Worm (Caenorhabditis elegans) whole organism, L3 larva: Measurements from ENCODE around the gene moa-2.

Source experiments
- daf-12 ChIP-seq: fragments of 150-350 bp; optimal IDR thresholded peaks from 2 replicates; lab custom pipeline; 2014; ENCODE audit warnings: missing biosample characterization, missing genetic modification reagents, missing genetic modification characterization
- elt-1 ChIP-seq: fragments of 150-350 bp; optimal IDR thresholded peaks from 2 replicates; lab custom pipeline; 2014; ENCODE audit warnings: missing biosample characterization, missing genetic modification characterization
- nhr-11 ChIP-seq: fragments of 150-350 bp; optimal IDR thresholded peaks from 2 replicates; lab custom pipeline; 2014; ENCODE audit warnings: missing biosample characterization, missing genetic modification characterization
- nhr-28 ChIP-seq: fragments of 150-350 bp; optimal IDR thresholded peaks from 2 replicates; lab custom pipeline; 2014; ENCODE audit warnings: missing biosample characterization, missing genetic modification characterization
- nhr-43 ChIP-seq: sonication (generic microtip); optimal IDR thresholded peaks from 2 replicates; lab custom pipeline; 2016; ENCODE audit warnings: mild to moderate bottlenecking, missing genetic modification characterization, missing compliant biosample characterization; ENCODE audit not compliant: poor library complexity, severe bottlenecking
- nhr-76 ChIP-seq: fragments of 150-350 bp; sonication (generic microtip); optimal IDR thresholded peaks from 5 replicates; lab custom pipeline; 2014; ENCODE audit warnings: missing biosample characterization, missing genetic modification characterization
- snpc-4 ChIP-seq: fragments of 150-350 bp; optimal IDR thresholded peaks from 2 replicates; lab custom pipeline; 2014; ENCODE audit warnings: missing biosample characterization, missing genetic modification characterization
- zag-1 ChIP-seq: fragments of 150-350 bp; optimal IDR thresholded peaks from 2 replicates; lab custom pipeline; 2014; ENCODE audit warnings: missing biosample characterization, missing genetic modification characterization

- no peak for TF ChIP-seq snpc-4 (tag; lab: Kevin White, UChicago)
- TF ChIP-seq nhr-76 (tag; lab: Kevin White, UChicago) = no peak
- TF ChIP-seq elt-1 (tag; lab: Kevin White, UChicago) = no peak
- no peak for TF ChIP-seq nhr-43
- no peak for TF ChIP-seq daf-12 (tag; lab: Kevin White, UChicago)
- no peak for TF ChIP-seq nhr-11
- TF ChIP-seq zag-1 (tag; lab: Kevin White, UChicago) = no peak
- no peak for TF ChIP-seq nhr-28 (tag; lab: Kevin White, UChicago)
Measured at ce11 chrII:7698406-7698805, 427 bp downstream of the moa-2 start, which contains the start of gene B0495.5.
